Worm (Caenorhabditis elegans): Measurements from ENCODE around the gene lpr-6.

lpr-6 gene

DNA sequence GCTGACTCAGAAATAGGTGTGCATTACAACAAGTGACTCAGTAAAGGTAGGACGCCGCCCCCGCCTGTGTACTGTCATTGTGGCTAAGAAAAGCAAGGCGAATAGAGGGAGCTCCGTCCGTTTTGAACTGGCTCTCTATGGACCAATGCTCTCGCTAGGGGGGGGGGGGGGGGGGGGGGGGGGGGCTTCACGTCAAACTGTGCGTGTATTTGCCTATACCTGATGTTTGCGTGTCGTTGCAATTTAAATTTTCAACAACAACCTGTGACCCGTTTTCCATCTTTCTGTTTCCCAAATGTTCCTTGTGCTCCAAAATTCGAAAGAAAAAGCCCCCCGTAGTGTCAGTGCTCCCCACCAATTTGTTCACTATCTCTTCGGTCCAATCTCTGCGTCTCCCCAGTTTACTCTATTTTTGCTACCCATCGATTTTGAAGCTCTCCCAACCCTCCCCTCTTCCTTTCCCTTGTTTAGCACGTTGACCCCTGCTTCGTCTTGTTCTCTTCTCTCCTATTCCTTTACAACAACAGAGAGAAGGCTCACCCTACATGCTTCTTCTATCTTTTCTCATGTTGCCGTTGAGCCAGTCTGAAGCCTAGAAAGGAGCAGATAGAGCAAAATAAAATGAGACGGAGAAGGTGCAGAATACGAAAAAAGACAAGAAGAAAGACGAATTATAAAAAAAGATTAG is 25.2 kb upstream of the lpr-6 start (continued):
- TF ChIP-seq unc-130 (tag; optimal IDR thresholded peaks at IDR 0.05) = no peak
- TF ChIP-seq mef-2 (tag; optimal IDR thresholded peaks at IDR 0.05) = no peak
- TF ChIP-seq nhr-237 (tag; optimal IDR thresholded peaks at IDR 0.05) = no peak
- TF ChIP-seq pqm-1 (tag; optimal IDR thresholded peaks at IDR 0.05) = no peak
- no peak for TF ChIP-seq irx-1 (tag; optimal IDR thresholded peaks at IDR 0.05)
- TF ChIP-seq ztf-11 (tag; optimal IDR thresholded peaks at IDR 0.05) = no peak
- TF ChIP-seq nhr-12 (tag; optimal IDR thresholded peaks at IDR 0.05) = no peak
- peak; percentile 6 for TF ChIP-seq dsc-1 (tag; optimal IDR thresholded peaks at IDR 0.05)
- TF ChIP-seq fkh-4 (tag; optimal IDR thresholded peaks at IDR 0.05; ENCODE audit: borderline replicate concordance) = no peak
- no peak for TF ChIP-seq snpc-4 (tag; optimal IDR thresholded peaks at IDR 0.05)
- no peak for TF ChIP-seq ceh-8 (GFP tag; optimal IDR thresholded peaks at IDR 0.05)
- TF ChIP-seq C16A3.4 (tag; optimal IDR thresholded peaks at IDR 0.05) = no peak
- TF ChIP-seq isw-1 (GFP tag; IDR thresholded peaks at IDR 0.05) = no peak

DNA sequence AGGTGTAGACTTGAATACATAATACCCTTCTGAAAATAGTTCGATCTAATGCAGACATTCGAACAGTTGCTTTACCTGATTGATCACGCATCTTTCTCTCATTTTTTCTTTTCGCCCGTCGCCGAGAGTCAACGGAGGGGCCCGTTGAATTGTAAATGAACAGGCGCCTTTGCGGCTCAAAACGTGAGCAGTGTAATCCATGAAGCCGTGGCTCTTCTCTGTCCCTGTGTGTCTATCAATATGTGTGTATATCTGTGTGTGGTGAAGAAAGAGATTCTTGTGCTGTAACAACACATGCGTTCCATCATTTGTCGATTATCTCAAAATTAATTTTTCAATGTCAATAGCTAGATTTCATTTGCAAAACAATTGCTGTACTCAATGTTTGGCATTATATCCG is 24.2 kb upstream of the lpr-6 start:
- TF ChIP-seq grh-1 (GFP tag; IDR thresholded peaks at IDR 0.05) (no peak), tlp-1 (tag; optimal IDR thresholded peaks at IDR 0.05) (no peak), rnt-1 (tag; optimal IDR thresholded peaks at IDR 0.05) (peak; percentile 68), mdl-1 (tag; optimal IDR thresholded peaks at IDR 0.05) (peak in 1 of 2 experiments; percentile 18), lin-39 (tag; optimal IDR thresholded peaks at IDR 0.05) (no peak), zip-4 (GFP tag; optimal IDR thresholded peaks at IDR 0.05) (no peak), mep-1 (tag; optimal IDR thresholded peaks at IDR 0.05) (peak; percentile 10), fkh-4 (tag; optimal IDR thresholded peaks at IDR 0.05; ENCODE audit: borderline replicate concordance) (no peak), blmp-1 (tag; optimal IDR thresholded peaks at IDR 0.05) (no peak), lsy-2 (tag; optimal IDR thresholded peaks at IDR 0.05) (peak in 1 of 2 experiments; percentile 18), fkh-8 (tag; optimal IDR thresholded peaks at IDR 0.05) (no peak), efl-3 (GFP tag; optimal IDR thresholded peaks at IDR 0.05) (no peak), nhr-11 (tag; optimal IDR thresholded peaks at IDR 0.05) (no peak), unc-130 (tag; optimal IDR thresholded peaks at IDR 0.05) (peak; percentile 4), C34B4.2 (tag; optimal IDR thresholded peaks at IDR 0.05) (no peak), egl-27 (tag; optimal IDR thresholded peaks at IDR 0.05) (no peak), C04F5.9 (tag; optimal IDR thresholded peaks at IDR 0.05) (no peak), efl-1 (optimal IDR thresholded peaks at IDR 0.05) (no peak), efl-1 (GFP tag; optimal IDR thresholded peaks at IDR 0.05 in 1 of 2) (no peak), snu-23 (GFP tag; optimal IDR thresholded peaks at IDR 0.05) (peak; percentile 36), dpl-1 (GFP tag; optimal IDR thresholded peaks at IDR 0.05) (no peak), sox-4 (tag; optimal IDR thresholded peaks at IDR 0.05) (no peak), unc-62 (GFP tag; optimal IDR thresholded peaks at IDR 0.05) (no peak), nhr-28 (tag; optimal IDR thresholded peaks at IDR 0.05) (no peak), nhr-47 (tag; optimal IDR thresholded peaks at IDR 0.05) (no peak), ces-1 (GFP tag; optimal IDR thresholded peaks at IDR 0.05) (no peak), ceh-82 (tag; optimal IDR thresholded peaks at IDR 0.05) (no peak), pag-3 (tag; optimal IDR thresholded peaks at IDR 0.05; ENCODE audit: borderline replicate concordance, insufficient read depth) (no peak), swsn-7 (tag; optimal IDR thresholded peaks at IDR 0.05) (no peak), nhr-20 (tag; optimal IDR thresholded peaks at IDR 0.05) (peak; percentile 16), fos-1 (tag; optimal IDR thresholded peaks at IDR 0.05) (no peak), nhr-85 (tag) (no peak), fkh-10 (GFP tag; optimal IDR thresholded peaks at IDR 0.05) (no peak), hlh-4 (tag; optimal IDR thresholded peaks at IDR 0.05) (no peak), nhr-71 (tag; optimal IDR thresholded peaks at IDR 0.05) (peak; percentile 72), unc-30 (tag; optimal IDR thresholded peaks at IDR 0.05) (no peak), ceh-63 (GFP tag; optimal IDR thresholded peaks at IDR 0.05) (no peak), lin-14 (GFP tag; optimal IDR thresholded peaks at IDR 0.05) (peak; percentile 85), nhr-77 (tag; optimal IDR thresholded peaks at IDR 0.05) (no peak), nhr-19 (GFP tag; conservative IDR thresholded peaks at IDR 0.05) (peak; percentile 46), unc-86 (tag; optimal IDR thresholded peaks at IDR 0.05) (no peak)
